Fruit fly (Drosophila melanogaster) Kc167 (cell line): Measurements from ENCODE around the gene Cks85A.

Source experiments
- Myc ChIP-seq: fragments of >200 bp; optimal IDR thresholded peaks from 2 replicates; lab custom pipeline; 2017; ENCODE audit warnings: missing external identifiers
- Sin3A ChIP-seq: fragments of >200 bp; optimal IDR thresholded peaks from 2 replicates; lab custom pipeline; 2018; ENCODE audit warnings: missing external identifiers
- h ChIP-seq: fragments of >200 bp; optimal IDR thresholded peaks from 3 replicates; lab custom pipeline; 2018; ENCODE audit warnings: missing external identifiers
- insv ChIP-seq: fragments of >200 bp; optimal IDR thresholded peaks from 3 replicates; lab custom pipeline; 2018; ENCODE audit warnings: missing external identifiers
- psq ChIP-seq: fragments of >200 bp; optimal IDR thresholded peaks from 2 replicates; lab custom pipeline; 2017; ENCODE audit warnings: missing external identifiers
- ttk ChIP-seq: sonication (Bioruptor generic); optimal IDR thresholded peaks from 2 replicates; lab custom pipeline; 2017; ENCODE audit warnings: missing external identifiers

The Cks85A gene

dm6 chr3R:8739161-8739783 is 21.0 kb upstream of the Cks85A start:
- TF ChIP-seq h (lab: Kevin White, UChicago) (no peak), Myc (lab: Kevin White, UChicago) (no peak), insv (lab: Kevin White, UChicago) (no peak), ttk (no peak), Sin3A (lab: Kevin White, UChicago) (no peak), psq (lab: Kevin White, UChicago) (no peak)

dm6 chr3R:8731597-8732263 is 13.5 kb upstream of the Cks85A start, which contains the start of the genes M1BP and CG8202:
Gene M1BP, minus strand, starts transcription at chr3R:8731698.
Gene CG8202, plus strand, starts transcription at chr3R:8732091.
- TF ChIP-seq ttk (no peak), psq (lab: Kevin White, UChicago) (no peak), Sin3A (lab: Kevin White, UChicago) (no peak), Myc (lab: Kevin White, UChicago) (no peak), insv (lab: Kevin White, UChicago) (no peak), h (lab: Kevin White, UChicago) (no peak)

DNA sequence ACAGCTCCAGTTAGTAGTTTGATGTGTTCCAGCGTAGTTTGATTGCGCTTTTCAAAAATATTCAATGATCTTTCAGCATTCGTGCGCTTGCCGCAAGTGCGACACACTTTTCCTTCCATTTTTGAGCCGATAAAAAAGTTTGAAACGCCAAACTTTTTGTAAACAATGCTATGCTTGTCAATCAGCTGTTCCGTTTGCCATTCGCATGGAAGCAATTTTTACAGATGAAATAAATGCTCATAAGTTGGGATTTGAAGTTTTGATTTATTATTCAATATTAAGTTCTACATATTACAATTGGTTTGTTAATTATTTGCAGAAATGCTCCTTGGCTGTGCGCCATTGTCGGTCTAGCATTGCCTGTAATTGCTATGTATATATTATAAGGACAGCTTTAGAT is 11.3 kb upstream of the Cks85A start, which contains the start of gene ranshi:
ranshi (minus strand) TSS at position 152 of the 400 bp plus-strand sequence.
- TF ChIP-seq Myc (lab: Kevin White, UChicago): no peak
- TF ChIP-seq Sin3A (lab: Kevin White, UChicago): no peak
- no peak for TF ChIP-seq h (lab: Kevin White, UChicago)

DNA sequence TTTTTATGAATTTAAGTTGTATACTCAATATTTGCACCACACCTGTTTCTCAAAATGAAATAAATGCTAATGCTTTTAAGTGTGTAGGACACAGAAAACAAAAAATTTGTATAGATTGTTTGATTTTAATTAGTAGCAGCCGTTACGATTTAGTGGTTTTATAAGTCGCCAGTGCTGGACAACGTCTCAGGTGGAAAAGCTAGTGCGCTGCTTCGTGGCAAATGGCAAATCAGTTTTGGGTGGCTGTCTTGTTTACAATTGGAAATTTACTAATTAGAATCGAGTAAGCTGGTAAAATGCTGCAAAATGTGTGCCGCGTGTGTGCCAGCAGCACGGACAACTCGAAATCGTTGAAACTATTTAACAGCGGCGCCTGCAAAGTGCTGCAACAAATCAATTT is 8.4 kb upstream of the Cks85A start, which contains the start of gene CG8159:
CG8159 (plus strand) TSS at position 223 of the 400 bp plus-strand sequence.
- TF ChIP-seq Sin3A (lab: Kevin White, UChicago) (no peak), psq (lab: Kevin White, UChicago) (no peak), ttk (no peak), insv (lab: Kevin White, UChicago) (no peak), h (lab: Kevin White, UChicago) (no peak), Myc (lab: Kevin White, UChicago) (no peak)

DNA sequence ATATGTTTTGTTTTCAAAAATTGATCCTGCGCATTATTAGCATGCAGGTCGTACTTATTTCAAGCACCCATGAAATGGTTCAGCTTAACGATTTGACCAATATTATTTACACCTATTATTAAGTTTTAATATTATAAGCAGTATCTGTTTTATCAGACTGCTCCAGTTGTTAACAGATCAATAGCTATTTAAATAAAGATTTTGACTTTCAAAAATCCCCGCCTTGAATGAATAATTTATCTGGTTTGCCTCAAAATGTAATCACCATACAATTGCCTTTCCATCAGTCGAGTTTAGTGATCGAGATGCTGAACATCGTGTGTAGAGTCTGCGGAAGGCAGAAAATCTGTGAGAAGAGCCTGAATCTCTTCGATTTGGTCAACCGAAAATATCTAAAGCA is 6.9 kb upstream of the Cks85A start, which contains the start of gene ouib:
ouib (plus strand) TSS at position 301 of the 400 bp plus-strand sequence.
- TF ChIP-seq h (lab: Kevin White, UChicago): no peak
- TF ChIP-seq insv (lab: Kevin White, UChicago): no peak
- TF ChIP-seq psq (lab: Kevin White, UChicago): no peak
- TF ChIP-seq ttk: no peak
- no peak for TF ChIP-seq Sin3A (lab: Kevin White, UChicago)
- no peak for TF ChIP-seq Myc (lab: Kevin White, UChicago)

- TF ChIP-seq ttk: no peak
- no peak for TF ChIP-seq Sin3A (lab: Kevin White, UChicago)
- TF ChIP-seq insv (lab: Kevin White, UChicago): no peak
- TF ChIP-seq psq (lab: Kevin White, UChicago): no peak
- no peak for TF ChIP-seq h (lab: Kevin White, UChicago)
- TF ChIP-seq Myc (lab: Kevin White, UChicago): no peak
Measured at dm6 chr3R:8722962-8723548, 4.8 kb upstream of the Cks85A start, which contains the start of gene nom. Gene nom, plus strand, starts transcription at chr3R:8723174.

- TF ChIP-seq ttk (no peak), psq (lab: Kevin White, UChicago) (no peak), Myc (lab: Kevin White, UChicago) (no peak), insv (lab: Kevin White, UChicago) (no peak), h (lab: Kevin White, UChicago) (no peak), Sin3A (lab: Kevin White, UChicago) (no peak)
Measured at dm6 chr3R:8721071-8721470, 2.8 kb upstream of the Cks85A start, which contains the start of gene CG8136. Gene CG8136, plus strand, starts transcription at chr3R:8721371.

- TF ChIP-seq insv (lab: Kevin White, UChicago): no peak
- no peak for TF ChIP-seq psq (lab: Kevin White, UChicago)
- TF ChIP-seq ttk: no peak
- no peak for TF ChIP-seq Myc (lab: Kevin White, UChicago)
- no peak for TF ChIP-seq Sin3A (lab: Kevin White, UChicago)
Measured at dm6 chr3R:8718898-8719297, 642 bp upstream of the Cks85A start, which contains the start of gene CG11760. Gene CG11760, plus strand, starts transcription at chr3R:8719198.

- TF ChIP-seq insv (lab: Kevin White, UChicago) (no peak), Myc (lab: Kevin White, UChicago) (no peak)
Measured at dm6 chr3R:8716551-8716879, 1.7 kb downstream of the Cks85A start.

DNA sequence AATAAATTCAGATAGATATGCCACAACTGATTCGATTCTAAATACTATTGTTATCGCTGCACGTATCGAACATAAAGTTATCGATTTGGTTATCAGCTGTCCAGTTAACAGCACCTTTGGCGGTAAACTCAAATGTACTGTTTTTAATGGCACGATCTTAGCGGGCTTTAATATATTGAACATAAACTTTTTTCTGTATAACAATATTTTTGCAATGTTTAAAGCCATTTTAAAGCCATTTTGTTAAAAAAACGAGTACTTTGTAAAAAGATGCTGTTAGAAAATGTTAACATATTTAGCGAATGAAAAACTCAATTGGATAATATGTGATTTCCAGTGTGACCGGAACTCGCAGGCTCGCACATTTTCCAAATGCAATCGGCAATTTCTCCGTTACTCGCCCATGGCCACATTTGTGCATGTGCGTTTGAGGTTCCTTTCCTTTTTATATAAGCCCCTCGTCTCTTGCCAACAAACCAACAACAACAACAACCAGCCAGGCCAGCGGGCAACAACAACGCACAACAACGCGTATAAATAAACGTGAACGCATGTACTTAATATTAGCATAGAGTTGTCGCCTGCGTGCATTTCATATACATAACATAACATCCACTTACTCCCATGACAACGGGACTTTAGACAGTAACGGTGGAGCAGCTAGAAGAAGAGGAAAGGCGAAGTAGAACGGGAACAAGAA is 2.3 kb downstream of the Cks85A start, which contains the start of gene TMEM216:
TMEM216 (plus strand) TSS at position 393 of the 700 bp plus-strand sequence.
- TF ChIP-seq Myc (lab: Kevin White, UChicago) (no peak), psq (lab: Kevin White, UChicago) (no peak), h (lab: Kevin White, UChicago) (no peak), insv (lab: Kevin White, UChicago) (no peak), Sin3A (lab: Kevin White, UChicago) (no peak), ttk (no peak)

- TF ChIP-seq Myc (lab: Kevin White, UChicago): no peak
- no peak for TF ChIP-seq ttk
- no peak for TF ChIP-seq psq (lab: Kevin White, UChicago)
- no peak for TF ChIP-seq h (lab: Kevin White, UChicago)
- no peak for TF ChIP-seq Sin3A (lab: Kevin White, UChicago)
- no peak for TF ChIP-seq insv (lab: Kevin White, UChicago)
Measured at dm6 chr3R:8715371-8715770, 2.9 kb downstream of the Cks85A start.
